Worm (Caenorhabditis elegans) whole organism, mixed stage, embryonic: ENCODE data around the gene T26G10.4.
A peak's percentile ranks its signal among the peaks of the same experiment; 100 is the strongest.

ENCODE experiments used
- bed-3 ChIP-seq: fragments of 200-800 bp; sonication (Bioruptor generic); optimal IDR thresholded peaks from 3 replicates; lab custom pipeline; 2018; ENCODE audit warnings: mild to moderate bottlenecking, missing genetic modification characterization, moderate library complexity, missing compliant biosample characterization
- blmp-1 ChIP-seq: fragments of 150-350 bp; optimal IDR thresholded peaks from 2 replicates; lab custom pipeline; 2014; ENCODE audit warnings: missing biosample characterization, missing genetic modification characterization
- ceh-39 ChIP-seq: fragments of 150-350 bp; optimal IDR thresholded peaks from 2 replicates; lab custom pipeline; 2014; ENCODE audit warnings: missing biosample characterization, missing genetic modification characterization
- ceh-43 ChIP-seq: fragments of 200-800 bp; sonication (Bioruptor generic); optimal IDR thresholded peaks from 2 replicates; lab custom pipeline; 2018; ENCODE audit warnings: mild to moderate bottlenecking, missing genetic modification characterization, moderate library complexity, missing compliant biosample characterization
- ceh-83 ChIP-seq: fragments of 200-800 bp; sonication (Bioruptor generic); optimal IDR thresholded peaks from 2 replicates; lab custom pipeline; 2018; ENCODE audit warnings: mild to moderate bottlenecking, missing genetic modification characterization, missing compliant biosample characterization
- ces-1 ChIP-seq: fragments of 150-350 bp; optimal IDR thresholded peaks from 2 replicates; lab custom pipeline; 2014; ENCODE audit warnings: missing biosample characterization, missing genetic modification reagents, missing genetic modification characterization
- cnd-1 ChIP-seq: fragments of 200-800 bp; sonication (Bioruptor generic); optimal IDR thresholded peaks from 2 replicates; lab custom pipeline; 2018; ENCODE audit warnings: mild to moderate bottlenecking, missing genetic modification characterization, missing compliant biosample characterization
- drap-1 ChIP-seq: fragments of 200-800 bp; sonication (Bioruptor generic); optimal IDR thresholded peaks from 3 replicates; lab custom pipeline; 2018; ENCODE audit warnings: mild to moderate bottlenecking, missing genetic modification characterization, missing compliant biosample characterization
- elt-3 ChIP-seq: fragments of 150-350 bp; optimal IDR thresholded peaks from 2 replicates; lab custom pipeline; 2014; ENCODE audit warnings: missing biosample characterization, missing genetic modification characterization
- flh-1 ChIP-seq: fragments of 200-800 bp; sonication (Bioruptor generic); optimal IDR thresholded peaks from 2 replicates; lab custom pipeline; 2018; ENCODE audit warnings: mild to moderate bottlenecking, missing genetic modification characterization, moderate library complexity, missing compliant biosample characterization
- ham-2 ChIP-seq: fragments of 200-800 bp; sonication (Bioruptor generic); optimal IDR thresholded peaks from 2 replicates; lab custom pipeline; 2018; ENCODE audit warnings: mild to moderate bottlenecking, missing genetic modification characterization, missing compliant biosample characterization
- hlh-1 ChIP-seq: fragments of 150-350 bp; optimal IDR thresholded peaks from 2 replicates; lab custom pipeline; 2014; ENCODE audit warnings: missing biosample characterization, missing genetic modification reagents, missing genetic modification characterization
- lin-13 ChIP-seq: fragments of 150-350 bp; optimal IDR thresholded peaks from 2 replicates; lab custom pipeline; 2014; ENCODE audit warnings: missing biosample characterization, missing genetic modification characterization
- lsy-2 ChIP-seq: fragments of 150-350 bp; optimal IDR thresholded peaks from 2 replicates; lab custom pipeline; 2014; ENCODE audit warnings: missing biosample characterization, missing genetic modification characterization
- mab-5 ChIP-seq: fragments of 150-350 bp; optimal IDR thresholded peaks from 2 replicates; lab custom pipeline; 2014; ENCODE audit warnings: missing biosample characterization, missing genetic modification characterization
- mep-1 ChIP-seq: fragments of 150-350 bp; optimal IDR thresholded peaks from 2 replicates; lab custom pipeline; 2017; ENCODE audit warnings: missing biosample characterization, missing genetic modification reagents, missing genetic modification characterization, inconsistent platforms
- mls-2 ChIP-seq: sonication (generic microtip); optimal IDR thresholded peaks from 2 replicates; lab custom pipeline; 2016; ENCODE audit warnings: mild to moderate bottlenecking, missing genetic modification characterization, moderate library complexity, missing compliant biosample characterization
- nhr-12 ChIP-seq: fragments of 150-350 bp; optimal IDR thresholded peaks from 2 replicates; lab custom pipeline; 2014; ENCODE audit warnings: missing biosample characterization, missing genetic modification characterization
- nhr-28 ChIP-seq: fragments of 150-350 bp; optimal IDR thresholded peaks from 2 replicates; lab custom pipeline; 2014; ENCODE audit warnings: missing biosample characterization, missing genetic modification characterization
- pha-4 ChIP-seq: fragments of 150-350 bp; optimal IDR thresholded peaks from 2 replicates; lab custom pipeline; 2018; ENCODE audit warnings: missing biosample characterization, missing genetic modification reagents, missing genetic modification characterization
- sem-2 ChIP-seq: fragments of 200-800 bp; sonication (Bioruptor generic); optimal IDR thresholded peaks from 2 replicates; lab custom pipeline; 2018; ENCODE audit warnings: mild to moderate bottlenecking, missing genetic modification characterization, missing compliant biosample characterization
- snpc-4 ChIP-seq: fragments of 150-350 bp; optimal IDR thresholded peaks from 2 replicates; lab custom pipeline; 2014; ENCODE audit warnings: missing biosample characterization, missing genetic modification characterization
- sptf-1 ChIP-seq: sonication (generic microtip); optimal IDR thresholded peaks from 2 replicates; lab custom pipeline; 2017; ENCODE audit warnings: mild to moderate bottlenecking, missing genetic modification characterization, moderate library complexity, missing compliant biosample characterization
- unc-120 ChIP-seq: sonication (generic microtip); optimal IDR thresholded peaks from 2 replicates; lab custom pipeline; 2017; ENCODE audit warnings: missing genetic modification characterization, missing compliant biosample characterization; ENCODE audit not compliant: poor library complexity, severe bottlenecking
- unc-62 ChIP-seq: fragments of 150-350 bp; optimal IDR thresholded peaks from 2 replicates; lab custom pipeline; 2014; ENCODE audit warnings: missing biosample characterization, missing genetic modification reagents, missing genetic modification characterization
- zip-8 ChIP-seq: fragments of 150-350 bp; optimal IDR thresholded peaks from 2 replicates; lab custom pipeline; 2014; ENCODE audit warnings: missing biosample characterization, missing genetic modification characterization
- ztf-11 ChIP-seq: fragments of 150-350 bp; optimal IDR thresholded peaks from 2 replicates; lab custom pipeline; 2014; ENCODE audit warnings: missing biosample characterization, missing genetic modification characterization

T26G10.4 gene

DNA sequence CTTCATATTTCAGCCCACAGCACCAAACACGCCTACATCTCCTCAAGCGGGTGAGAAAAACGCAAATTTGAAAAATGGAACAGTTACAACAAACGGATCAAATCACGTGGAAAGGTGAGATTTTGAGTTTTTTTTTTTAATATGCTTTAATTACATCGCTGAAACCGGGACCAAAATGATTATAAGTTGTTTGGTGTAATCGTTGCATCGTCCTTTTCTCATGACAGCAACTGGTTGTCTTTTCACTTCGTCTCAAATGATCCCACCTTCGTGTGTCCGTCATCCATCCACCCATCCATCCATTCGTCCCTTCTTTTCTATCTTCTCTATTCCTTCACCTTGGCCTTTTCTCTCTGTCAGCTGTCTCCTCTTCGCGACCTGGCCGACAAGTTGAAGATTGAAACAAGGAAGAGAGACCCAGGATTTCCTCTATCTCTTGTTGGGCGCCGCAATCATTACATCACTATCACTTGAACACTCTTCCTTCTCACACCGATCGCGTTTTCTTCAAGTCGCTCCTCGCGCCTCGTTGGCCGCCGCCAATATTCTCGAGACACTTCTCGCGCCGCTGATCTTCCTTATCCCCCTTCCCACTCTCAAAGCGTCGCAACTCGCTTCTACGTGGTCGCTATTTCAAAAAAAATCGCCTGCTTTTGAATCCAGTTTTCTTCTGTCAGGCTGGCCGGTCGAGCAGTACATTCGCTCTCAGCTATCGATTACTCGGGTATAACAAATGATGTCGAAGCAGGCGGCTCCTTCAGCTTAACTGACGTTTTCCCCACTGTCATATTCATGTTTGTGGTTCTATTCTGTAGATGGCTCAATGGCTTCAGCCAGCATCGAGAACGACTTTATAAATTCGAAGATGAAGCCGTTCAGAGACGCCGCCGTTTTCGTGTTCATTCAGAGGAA is 37.1 kb downstream of the T26G10.4 start:
- TF ChIP-seq unc-62 (GFP tag; lab: Kevin White, UChicago) (peak; percentile 89), unc-120 (tag; lab: Kevin White, UChicago) (peak; percentile 57), hlh-1 (tag; lab: Kevin White, UChicago) (peak; percentile 88), pha-4 (no peak), ces-1 (GFP tag; lab: Kevin White, UChicago) (no peak)

DNA sequence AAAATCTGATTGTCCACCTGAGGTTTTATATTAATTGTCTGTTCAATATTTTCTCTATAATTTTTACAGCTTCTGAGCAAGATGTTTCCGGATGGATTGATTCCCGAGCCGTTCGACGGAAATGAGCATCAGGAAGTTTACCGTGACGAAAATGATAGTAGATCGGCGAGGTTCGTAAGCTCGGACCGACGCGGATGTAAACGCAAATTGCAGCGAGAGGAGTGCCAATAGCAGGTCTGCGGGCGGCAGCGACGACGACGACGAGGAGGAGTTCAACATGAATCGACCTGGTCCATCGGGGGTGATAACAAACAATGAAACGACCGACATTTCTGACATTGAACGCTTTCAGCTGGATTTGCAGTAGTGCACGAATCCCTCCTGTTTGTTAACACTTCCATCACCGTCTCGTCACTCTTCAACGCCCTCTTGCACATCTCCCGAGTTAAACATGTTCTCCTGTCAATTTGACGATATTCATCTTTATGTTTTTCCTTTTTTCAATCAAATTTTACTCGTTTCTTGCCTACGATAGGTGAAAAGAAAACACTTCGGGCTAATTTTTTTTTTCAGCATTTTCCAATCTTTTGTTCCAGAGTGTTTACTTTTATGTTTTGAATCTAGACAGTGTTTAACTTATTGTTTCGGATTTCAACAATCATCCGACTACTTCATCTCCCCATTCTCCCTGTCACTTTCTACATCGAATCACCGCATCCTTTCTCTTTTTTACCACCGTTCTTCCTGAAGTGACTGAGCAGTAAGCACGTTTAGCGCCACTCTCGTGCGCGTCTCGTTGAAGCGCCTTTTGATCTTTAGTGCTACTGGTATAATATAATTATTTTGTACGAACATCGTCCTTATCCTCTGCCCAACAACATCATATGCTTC is 41.8 kb downstream of the T26G10.4 start:
- TF ChIP-seq snpc-4 (tag; lab: Kevin White, UChicago): no peak
- no peak for TF ChIP-seq flh-1 (GFP tag; lab: Kevin White, UChicago)
- TF ChIP-seq pha-4: no peak
- TF ChIP-seq ceh-43 (GFP tag; lab: Kevin White, UChicago): no peak
- TF ChIP-seq blmp-1: no peak
- TF ChIP-seq ceh-39 (tag; lab: Kevin White, UChicago): no peak
- no peak for TF ChIP-seq nhr-28 (tag; lab: Kevin White, UChicago)

DNA sequence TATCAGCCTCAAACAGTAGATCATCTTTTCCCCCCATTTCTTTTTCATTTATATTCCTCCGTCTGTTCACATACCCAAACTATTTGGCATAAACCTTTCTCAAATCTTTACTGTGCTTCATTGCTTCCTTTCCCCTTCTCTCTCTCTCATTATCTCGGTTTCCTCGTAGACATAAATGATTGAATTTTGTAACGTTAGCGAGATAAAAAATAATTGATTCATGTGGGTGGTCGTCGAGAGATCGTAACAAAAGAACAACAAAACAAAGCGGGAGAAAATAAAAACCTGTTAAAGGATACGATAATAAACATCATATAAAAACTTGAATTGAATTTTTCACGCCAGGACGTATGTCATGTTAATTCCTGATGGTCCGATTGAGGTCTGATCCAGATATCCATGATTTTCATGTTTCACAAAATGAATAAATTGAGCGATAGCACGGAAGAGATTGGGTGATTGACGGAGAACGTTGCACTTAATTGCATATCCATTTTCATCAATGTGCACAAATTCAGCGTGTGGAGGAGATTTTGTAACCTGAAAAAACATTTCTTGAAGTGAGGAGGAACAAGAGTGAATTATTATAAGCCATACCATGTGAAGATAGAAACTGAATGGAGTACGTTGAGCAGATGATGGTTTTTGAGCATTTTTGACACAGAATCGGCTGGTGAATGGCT is 42.6 kb downstream of the T26G10.4 start:
- no peak for TF ChIP-seq ztf-11 (tag; lab: Kevin White, UChicago)
- TF ChIP-seq mls-2 (tag; lab: Kevin White, UChicago): no peak
- no peak for TF ChIP-seq lin-13 (tag; lab: Kevin White, UChicago)
- TF ChIP-seq unc-120 (tag; lab: Kevin White, UChicago): no peak
- TF ChIP-seq ceh-83: no peak
- no peak for TF ChIP-seq pha-4
- no peak for TF ChIP-seq sptf-1 (tag; lab: Kevin White, UChicago)
- no peak for TF ChIP-seq sem-2
- no peak for TF ChIP-seq unc-62 (GFP tag; lab: Kevin White, UChicago)
- TF ChIP-seq bed-3 (GFP tag; lab: Kevin White, UChicago): no peak
- TF ChIP-seq elt-3: no peak
- TF ChIP-seq ham-2: no peak
- no peak for TF ChIP-seq ceh-39 (tag; lab: Kevin White, UChicago)
- no peak for TF ChIP-seq cnd-1 (tag; lab: Kevin White, UChicago)
- TF ChIP-seq, all 35 proteins: peak for 0

DNA sequence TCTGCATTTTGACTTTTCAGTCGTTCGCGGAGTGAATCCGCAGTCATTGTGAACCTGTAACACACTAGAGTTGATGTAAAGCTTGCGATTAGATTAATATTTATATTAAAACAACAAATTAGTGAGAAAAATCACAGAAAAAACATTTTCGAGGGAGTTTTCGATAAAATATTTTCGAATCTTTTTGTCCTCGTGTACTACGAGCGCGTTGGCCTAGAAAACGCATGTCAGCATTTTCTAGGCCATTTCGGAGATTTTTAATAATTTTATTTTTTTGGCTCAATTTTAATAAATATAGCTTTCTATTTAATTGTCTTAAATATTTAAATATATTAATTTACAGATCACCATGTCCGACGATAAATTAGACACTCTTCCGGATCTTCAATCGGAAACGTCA is 45.1 kb downstream of the T26G10.4 start, which contains the start of gene B0464.9:
Gene B0464.9 (plus strand): TSS at position 344 of the 400 bp plus-strand sequence.
- TF ChIP-seq ceh-83 (peak; percentile 42), ceh-39 (tag; lab: Kevin White, UChicago) (no peak), mep-1 (tag; lab: Kevin White, UChicago) (peak; percentile 42), lsy-2 (tag; lab: Kevin White, UChicago) (peak; percentile 16), ces-1 (GFP tag; lab: Kevin White, UChicago) (peak; percentile 46), sptf-1 (tag; lab: Kevin White, UChicago) (peak; percentile 35)

DNA sequence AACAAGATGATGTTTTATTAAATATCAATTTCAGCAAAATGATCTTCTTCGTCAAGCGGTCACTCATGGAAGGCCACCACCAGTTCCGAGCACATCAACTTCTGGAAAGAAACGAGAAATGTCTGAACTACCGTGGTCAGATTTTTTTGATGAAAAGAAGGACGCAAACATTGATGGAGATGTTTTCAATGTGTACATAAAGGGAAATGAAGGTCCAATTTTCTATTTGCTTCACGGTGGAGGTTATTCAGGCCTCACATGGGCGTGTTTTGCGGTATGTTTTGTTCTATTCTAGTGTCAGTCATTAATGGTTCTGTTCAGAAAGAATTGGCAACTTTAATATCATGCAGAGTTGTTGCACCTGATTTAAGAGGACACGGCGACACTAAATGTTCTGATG is 45.5 kb downstream of the T26G10.4 start, which contains the start of gene B0464.6:
Gene B0464.6 (minus strand): TSS at position 101 of the 400 bp plus-strand sequence.
- TF ChIP-seq ceh-43 (GFP tag; lab: Kevin White, UChicago): no peak
- TF ChIP-seq ces-1 (GFP tag; lab: Kevin White, UChicago): no peak
- TF ChIP-seq blmp-1: no peak
- no peak for TF ChIP-seq pha-4
- TF ChIP-seq zip-8 (tag; lab: Kevin White, UChicago): no peak
- TF ChIP-seq drap-1 (GFP tag; lab: Kevin White, UChicago): no peak
- no peak for TF ChIP-seq nhr-28 (tag; lab: Kevin White, UChicago)
- no peak for TF ChIP-seq snpc-4 (tag; lab: Kevin White, UChicago)
- TF ChIP-seq unc-120 (tag; lab: Kevin White, UChicago): no peak
- TF ChIP-seq lsy-2 (tag; lab: Kevin White, UChicago): no peak
- no peak for TF ChIP-seq elt-3
- no peak for TF ChIP-seq nhr-12 (tag; lab: Kevin White, UChicago)
- no peak for TF ChIP-seq bed-3 (GFP tag; lab: Kevin White, UChicago)
- no peak for TF ChIP-seq ceh-39 (tag; lab: Kevin White, UChicago)
- no peak for TF ChIP-seq mab-5 (tag; lab: Kevin White, UChicago)
